Fruit fly (Drosophila melanogaster) whole organism, pupa: ENCODE measurements around the gene CG43680.
A peak's percentile ranks its signal among the peaks of the same experiment; 100 is the strongest.

Experiments
- CG10348 ChIP-seq: fragments of 200-800 bp; sonication (Bioruptor generic); IDR thresholded peaks from 2 replicates; pipeline ENCODE4 v1.3.6; 2022; ENCODE audit warnings: missing biosample characterization, missing genetic modification characterization
- CG12605 ChIP-seq: fragments of 200-800 bp; sonication (Bioruptor generic); IDR thresholded peaks from 2 replicates; pipeline ENCODE4 v1.3.6; 2022; ENCODE audit warnings: missing biosample characterization, missing genetic modification characterization
- CG13204 ChIP-seq: fragments of 200-800 bp; sonication (Bioruptor generic); optimal IDR thresholded peaks from 2 replicates; lab custom pipeline; 2018; ENCODE audit warnings: missing biosample characterization, mild to moderate bottlenecking, missing genetic modification characterization, moderate library complexity
- CG14655 ChIP-seq: fragments of 200-800 bp; sonication (Bioruptor generic); optimal IDR thresholded peaks from 3 replicates; lab custom pipeline; 2017; ENCODE audit warnings: mild to moderate bottlenecking, missing biosample characterization, missing genetic modification reagents, missing genetic modification characterization
- CG17806 ChIP-seq: fragments of 200-800 bp; sonication (Bioruptor generic); optimal IDR thresholded peaks from 2 replicates; lab custom pipeline; 2018; ENCODE audit warnings: missing biosample characterization, mild to moderate bottlenecking, missing genetic modification characterization, moderate library complexity
- CG32121 ChIP-seq: fragments of 200-800 bp; sonication (Bioruptor generic); IDR thresholded peaks from 2 replicates; pipeline ENCODE4 v1.3.6; 2022; ENCODE audit warnings: missing biosample characterization, missing genetic modification characterization
- CG8159 ChIP-seq: fragments of 200-800 bp; sonication (Bioruptor generic); optimal IDR thresholded peaks from 3 replicates; lab custom pipeline; 2018; ENCODE audit warnings: missing biosample characterization, mild to moderate bottlenecking, missing genetic modification characterization, moderate library complexity
- CG9948 ChIP-seq: fragments of 200-800 bp; sonication (Bioruptor generic); optimal IDR thresholded peaks from 2 replicates; lab custom pipeline; 2018; ENCODE audit warnings: missing biosample characterization, mild to moderate bottlenecking, missing genetic modification characterization, moderate library complexity
- EcR ChIP-seq: fragments of 200-800 bp; sonication (Bioruptor generic); optimal IDR thresholded peaks from 3 replicates; lab custom pipeline; 2019; ENCODE audit warnings: missing biosample characterization, missing genetic modification characterization, mild to moderate bottlenecking, moderate library complexity, missing genetic modification reagents
- Ets98B ChIP-seq: fragments of 200-800 bp; sonication (Bioruptor generic); IDR thresholded peaks from 2 replicates; pipeline ENCODE4 v1.3.6; 2022; ENCODE audit warnings: missing biosample characterization, missing genetic modification characterization
- Pif1B ChIP-seq: fragments of 200-800 bp; sonication (Bioruptor generic); optimal IDR thresholded peaks from 3 replicates; lab custom pipeline; 2016; ENCODE audit warnings: missing biosample characterization, missing genetic modification characterization
- Snoo ChIP-seq: fragments of 200-800 bp; sonication (Bioruptor generic); optimal IDR thresholded peaks from 3 replicates; lab custom pipeline; 2017; ENCODE audit warnings: missing biosample characterization, mild to moderate bottlenecking, missing genetic modification characterization, inconsistent platforms
- gl ChIP-seq: fragments of 200-800 bp; sonication (Bioruptor generic); optimal IDR thresholded peaks from 2 replicates; lab custom pipeline; 2018; ENCODE audit warnings: missing biosample characterization, mild to moderate bottlenecking, missing genetic modification characterization

- TF ChIP-seq EcR (GFP tag; lab: Kevin White, UChicago) (peak; percentile 59), CG12605 (peak; percentile 96), CG32121 (GFP tag; lab: Robert Waterston, UW) (peak; percentile 91), CG9948 (tag; lab: Kevin White, UChicago) (peak; percentile 86), Snoo (tag; lab: Kevin White, UChicago) (peak; percentile 79), CG14655 (GFP tag; lab: Kevin White, UChicago) (peak; percentile 91), Pif1B (GFP tag; lab: Kevin White, UChicago) (peak; percentile 91), gl (peak; percentile 75), Ets98B (GFP tag; lab: Robert Waterston, UW) (peak; percentile 96), CG17806 (tag; lab: Kevin White, UChicago) (peak; percentile 94), CG8159 (tag; lab: Kevin White, UChicago) (peak; percentile 87), CG13204 (peak; percentile 54), CG10348 (GFP tag; lab: Robert Waterston, UW) (no peak)
Measured at dm6 chr3L:15013957-15014692, 39.0 kb downstream of the CG43680 start, which contains the start of gene Reck.
